Worm (Caenorhabditis elegans) whole organism, midembryonic: ENCODE data around the gene coa-3.

ENCODE experiments used
- cog-1 ChIP-seq: sonication (generic microtip); optimal IDR thresholded peaks from 2 replicates; lab custom pipeline; 2016; ENCODE audit warnings: missing genetic modification characterization, missing compliant biosample characterization
- flt-1 ChIP-seq: fragments of 200-800 bp; sonication (Bioruptor generic); IDR thresholded peaks from 2 replicates; pipeline ENCODE4 v1.3.6; 2022; ENCODE audit warnings: missing genetic modification characterization, missing compliant biosample characterization
- klf-2 ChIP-seq: fragments of 200-800 bp; sonication (Bioruptor generic); conservative IDR thresholded peaks from 2 replicates; pipeline ENCODE4 v1.3.6; 2022; ENCODE audit warnings: missing genetic modification reagents, missing genetic modification characterization, missing compliant biosample characterization
- tab-1 ChIP-seq: fragments of 200-800 bp; sonication (Bioruptor generic); IDR thresholded peaks from 2 replicates; pipeline ENCODE4 v1.3.6; 2022; ENCODE audit warnings: missing genetic modification characterization, missing compliant biosample characterization
- ztf-29 ChIP-seq: fragments of 200-800 bp; sonication (Bioruptor generic); IDR thresholded peaks from 2 replicates; pipeline ENCODE4 v1.3.6; 2022; ENCODE audit warnings: missing genetic modification reagents, missing genetic modification characterization, missing compliant biosample characterization

ce11 chrII:4565205-4565604, 37.2 kb downstream of the coa-3 start:
- TF ChIP-seq flt-1 (GFP tag; lab: Robert Waterston, UW): no peak
- no peak for TF ChIP-seq klf-2 (GFP tag; lab: Robert Waterston, UW)
- TF ChIP-seq tab-1 (GFP tag; lab: Robert Waterston, UW): no peak
- no peak for TF ChIP-seq cog-1 (tag; lab: Kevin White, UChicago)
- TF ChIP-seq ztf-29 (GFP tag; lab: Robert Waterston, UW): no peak
